Fruit fly (Drosophila melanogaster) whole organism: ENCODE measurements around the gene Ugt303B1.

Experiments
- CG8478 ChIP-seq: fragments of >200 bp; optimal IDR thresholded peaks from 2 replicates; lab custom pipeline; 2018; ENCODE audit warnings: inconsistent platforms
- Dll ChIP-seq: fragments of >200 bp; optimal IDR thresholded peaks from 2 replicates; lab custom pipeline; 2017
- EcR ChIP-seq, 2 experiments: fragments of >200 bp; optimal IDR thresholded peaks; 2 replicates each; lab custom pipeline; 2017; ENCODE audit warnings: missing biosample characterization in 2 of 2, missing genetic modification characterization in 2 of 2, missing genetic modification reagents in 2 of 2
- usp ChIP-seq: fragments of >200 bp; optimal IDR thresholded peaks from 2 replicates; lab custom pipeline; 2017; ENCODE audit warnings: missing biosample characterization, missing genetic modification characterization, mixed read lengths

- TF ChIP-seq CG8478 (lab: Kevin White, UChicago) = no peak
- no peak for TF ChIP-seq EcR (GFP tag; optimal IDR thresholded peaks at IDR 0.05; lab: Kevin White, UChicago)
- TF ChIP-seq usp (GFP tag; lab: Kevin White, UChicago) = no peak
- TF ChIP-seq Dll = no peak
These were observed 28.2 kb downstream of the Ugt303B1 start for dm6 chr3R:23508304-23508703.
